Worm (Caenorhabditis elegans): ENCODE measurements around the gene sel-10.
A peak's percentile ranks its signal among the peaks of the same experiment; 100 is the strongest.

sel-10 gene

ce11 chrV:13858906-13859305 is 39.7 kb downstream of the sel-10 start, which contains the start of gene srx-135:
Gene srx-135, plus strand, starts transcription at chrV:13859206.
- no peak for TF ChIP-seq rnt-1 (tag; optimal IDR thresholded peaks at IDR 0.05)

- TF ChIP-seq nhr-11 (tag; optimal IDR thresholded peaks at IDR 0.05) (no peak), egl-13 (tag; optimal IDR thresholded peaks at IDR 0.05) (no peak), snu-23 (GFP tag; optimal IDR thresholded peaks at IDR 0.05) (no peak), pqm-1 (tag; optimal IDR thresholded peaks at IDR 0.05) (no peak), zip-4 (GFP tag; optimal IDR thresholded peaks at IDR 0.05) (no peak), blmp-1 (tag; optimal IDR thresholded peaks at IDR 0.05) (no peak), mab-9 (GFP tag; IDR thresholded peaks at IDR 0.05) (no peak), efl-1 (optimal IDR thresholded peaks at IDR 0.05) (no peak), efl-1 (GFP tag; optimal IDR thresholded peaks at IDR 0.05 in 1 of 2) (no peak), dpl-1 (GFP tag; optimal IDR thresholded peaks at IDR 0.05) (no peak), skn-1 (tag; optimal IDR thresholded peaks at IDR 0.05) (no peak), unc-130 (tag; optimal IDR thresholded peaks at IDR 0.05) (no peak), nhr-12 (tag; optimal IDR thresholded peaks at IDR 0.05) (no peak), pag-3 (tag; optimal IDR thresholded peaks at IDR 0.05; ENCODE audit: borderline replicate concordance, insufficient read depth) (no peak)
Measured at ce11 chrV:13862505-13862904, 43.3 kb downstream of the sel-10 start, which contains the start of gene srx-137. Gene srx-137, plus strand, starts transcription at chrV:13862805.

- no peak for TF ChIP-seq ceh-88 (GFP tag; IDR thresholded peaks at IDR 0.05)
- TF ChIP-seq nhr-11 (tag; optimal IDR thresholded peaks at IDR 0.05), result no peak
- TF ChIP-seq mef-2 (tag; optimal IDR thresholded peaks at IDR 0.05), result no peak
- no peak for TF ChIP-seq egl-13 (tag; optimal IDR thresholded peaks at IDR 0.05)
- TF ChIP-seq egl-27 (tag; optimal IDR thresholded peaks at IDR 0.05), result no peak
- TF ChIP-seq dsc-1 (tag; optimal IDR thresholded peaks at IDR 0.05), result no peak
- no peak for TF ChIP-seq zag-1 (tag; optimal IDR thresholded peaks at IDR 0.05)
- no peak for TF ChIP-seq ceh-63 (GFP tag; optimal IDR thresholded peaks at IDR 0.05)
- no peak for TF ChIP-seq ztf-11 (tag; optimal IDR thresholded peaks at IDR 0.05)
- no peak for TF ChIP-seq nhr-28 (tag; optimal IDR thresholded peaks at IDR 0.05)
- no peak for TF ChIP-seq snpc-4 (tag; optimal IDR thresholded peaks at IDR 0.05)
- TF ChIP-seq unc-86 (tag; optimal IDR thresholded peaks at IDR 0.05), result no peak
- no peak for TF ChIP-seq irx-1 (tag; optimal IDR thresholded peaks at IDR 0.05)
- TF ChIP-seq elt-3 (tag; optimal IDR thresholded peaks at IDR 0.05), result no peak
- no peak for TF ChIP-seq swsn-7 (tag; optimal IDR thresholded peaks at IDR 0.05)
- no peak for TF ChIP-seq elt-2 (tag; optimal IDR thresholded peaks at IDR 0.05)
- TF ChIP-seq unc-30 (tag; optimal IDR thresholded peaks at IDR 0.05), result no peak
- TF ChIP-seq ztf-4 (tag; optimal IDR thresholded peaks at IDR 0.05), result no peak
Measured at ce11 chrV:13863700-13864099, 44.5 kb downstream of the sel-10 start.

- TF ChIP-seq nhr-85 (tag) (peak; percentile 61), Y116A8C.19 (tag; optimal IDR thresholded peaks at IDR 0.05; ENCODE audit: borderline replicate concordance) (no peak)
Measured at ce11 chrV:13866353-13866752, 47.2 kb downstream of the sel-10 start, which contains the start of gene nhr-175. Gene nhr-175, plus strand, starts transcription at chrV:13866691.

- no peak for TF ChIP-seq ceh-82 (tag; optimal IDR thresholded peaks at IDR 0.05)
- TF ChIP-seq swsn-7 (tag; optimal IDR thresholded peaks at IDR 0.05), result no peak
- TF ChIP-seq alr-1 (tag; optimal IDR thresholded peaks at IDR 0.05; ENCODE audit: borderline replicate concordance), result no peak
- peak; percentile 14; the same call in 1 of the 2 replicates for TF ChIP-seq nhr-19 (GFP tag; conservative IDR thresholded peaks at IDR 0.05)
- no peak for TF ChIP-seq elt-2 (tag; optimal IDR thresholded peaks at IDR 0.05)
- no peak for TF ChIP-seq C16A3.4 (tag; optimal IDR thresholded peaks at IDR 0.05)
- no peak for TF ChIP-seq pag-3 (tag; optimal IDR thresholded peaks at IDR 0.05; ENCODE audit: borderline replicate concordance, insufficient read depth)
- TF ChIP-seq ztf-4 (tag; optimal IDR thresholded peaks at IDR 0.05), result no peak
- no peak for TF ChIP-seq grh-1 (GFP tag; IDR thresholded peaks at IDR 0.05)
- peak; percentile 85 for TF ChIP-seq nhr-11 (tag; optimal IDR thresholded peaks at IDR 0.05)
Measured at ce11 chrV:13869551-13869950, 50.4 kb downstream of the sel-10 start.
